Worm (Caenorhabditis elegans) whole organism, midembryonic: ENCODE results near the gene Y43C5A.2.

Experiments used
- T22C8.4 ChIP-seq: fragments of 200-800 bp; sonication (Bioruptor generic); IDR thresholded peaks from 2 replicates; pipeline ENCODE4 v1.3.6; 2022; ENCODE audit warnings: missing genetic modification characterization, missing compliant biosample characterization
- cog-1 ChIP-seq: sonication (generic microtip); optimal IDR thresholded peaks from 2 replicates; lab custom pipeline; 2016; ENCODE audit warnings: missing genetic modification characterization, missing compliant biosample characterization
- flt-1 ChIP-seq: fragments of 200-800 bp; sonication (Bioruptor generic); IDR thresholded peaks from 2 replicates; pipeline ENCODE4 v1.3.6; 2022; ENCODE audit warnings: missing genetic modification characterization, missing compliant biosample characterization
- klf-2 ChIP-seq: fragments of 200-800 bp; sonication (Bioruptor generic); conservative IDR thresholded peaks from 2 replicates; pipeline ENCODE4 v1.3.6; 2022; ENCODE audit warnings: missing genetic modification reagents, missing genetic modification characterization, missing compliant biosample characterization
- med-1 ChIP-seq: sonication (generic microtip); optimal IDR thresholded peaks from 2 replicates; lab custom pipeline; 2017; ENCODE audit warnings: missing genetic modification characterization, mild to moderate bottlenecking, missing compliant biosample characterization, antibody characterized with exemption, missing genetic modification reagents; ENCODE audit not compliant: insufficient read depth
- ref-1 ChIP-seq: fragments of 200-800 bp; sonication (Bioruptor generic); conservative IDR thresholded peaks from 2 replicates; pipeline ENCODE4 v1.3.6; 2022; ENCODE audit warnings: missing genetic modification reagents, missing genetic modification characterization, missing compliant biosample characterization
- tab-1 ChIP-seq: fragments of 200-800 bp; sonication (Bioruptor generic); IDR thresholded peaks from 2 replicates; pipeline ENCODE4 v1.3.6; 2022; ENCODE audit warnings: missing genetic modification characterization, missing compliant biosample characterization
- ztf-23 ChIP-seq: fragments of 200-800 bp; sonication (Bioruptor generic); IDR thresholded peaks from 2 replicates; pipeline ENCODE4 v1.3.6; 2022; ENCODE audit warnings: missing genetic modification reagents, missing genetic modification characterization, missing compliant biosample characterization
- ztf-29 ChIP-seq: fragments of 200-800 bp; sonication (Bioruptor generic); IDR thresholded peaks from 2 replicates; pipeline ENCODE4 v1.3.6; 2022; ENCODE audit warnings: missing genetic modification reagents, missing genetic modification characterization, missing compliant biosample characterization

Gene Y43C5A.2

ce11 chrIV:10310329-10310728, 40.6 kb downstream of the Y43C5A.2 start, which contains the start of gene R09E10.8:
Gene R09E10.8, minus strand, starts transcription at chrIV:10310429.
- TF ChIP-seq T22C8.4 (GFP tag; lab: Robert Waterston, UW) (no peak), med-1 (GFP tag; lab: Kevin White, UChicago) (no peak), flt-1 (GFP tag; lab: Robert Waterston, UW) (no peak), cog-1 (tag; lab: Kevin White, UChicago) (no peak), tab-1 (GFP tag; lab: Robert Waterston, UW) (no peak)

ce11 chrIV:10311115-10311514, 41.4 kb downstream of the Y43C5A.2 start:
- TF ChIP-seq med-1 (GFP tag; lab: Kevin White, UChicago) (no peak), ztf-29 (GFP tag; lab: Robert Waterston, UW) (no peak), cog-1 (tag; lab: Kevin White, UChicago) (no peak), tab-1 (GFP tag; lab: Robert Waterston, UW) (no peak), klf-2 (GFP tag; lab: Robert Waterston, UW) (no peak), ref-1 (GFP tag; lab: Robert Waterston, UW) (no peak), flt-1 (GFP tag; lab: Robert Waterston, UW) (no peak), T22C8.4 (GFP tag; lab: Robert Waterston, UW) (no peak), ztf-23 (no peak)

DNA sequence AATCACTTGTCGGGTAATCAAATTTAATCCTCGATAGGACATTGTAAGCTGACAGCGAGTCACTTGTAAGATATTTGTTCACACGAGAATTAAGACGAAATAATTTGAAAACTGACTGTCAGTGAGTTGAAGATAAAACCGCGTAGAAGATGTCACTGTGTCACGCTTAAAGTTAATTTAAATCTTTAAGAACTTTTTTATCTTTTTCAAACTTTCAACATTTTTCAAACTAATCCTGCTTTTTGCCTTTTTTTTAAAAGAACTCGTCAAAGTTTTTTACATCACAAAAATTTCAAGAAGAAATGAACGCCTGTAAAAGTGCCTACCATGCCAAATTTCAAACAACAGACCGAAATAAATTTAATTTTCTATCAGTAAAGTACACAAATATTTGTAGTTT, 43.9 kb downstream of the Y43C5A.2 start, which contains the start of gene acs-18:
TSS of gene acs-18 (minus strand) at position 101 of the 400 bp plus-strand sequence.
- TF ChIP-seq med-1 (GFP tag; lab: Kevin White, UChicago) (no peak), ref-1 (GFP tag; lab: Robert Waterston, UW) (no peak), cog-1 (tag; lab: Kevin White, UChicago) (no peak), ztf-29 (GFP tag; lab: Robert Waterston, UW) (no peak), flt-1 (GFP tag; lab: Robert Waterston, UW) (no peak), T22C8.4 (GFP tag; lab: Robert Waterston, UW) (no peak), tab-1 (GFP tag; lab: Robert Waterston, UW) (no peak), klf-2 (GFP tag; lab: Robert Waterston, UW) (no peak), ztf-23 (no peak)

ce11 chrIV:10318199-10318598, 48.5 kb downstream of the Y43C5A.2 start, which contains the start of gene R09E10.2:
Gene R09E10.2, minus strand, starts transcription at chrIV:10318299.
- TF ChIP-seq flt-1 (GFP tag; lab: Robert Waterston, UW) = no peak
- no peak for TF ChIP-seq T22C8.4 (GFP tag; lab: Robert Waterston, UW)
- TF ChIP-seq klf-2 (GFP tag; lab: Robert Waterston, UW) = no peak
- no peak for TF ChIP-seq med-1 (GFP tag; lab: Kevin White, UChicago)
- TF ChIP-seq ztf-29 (GFP tag; lab: Robert Waterston, UW) = no peak
- TF ChIP-seq tab-1 (GFP tag; lab: Robert Waterston, UW) = no peak
- TF ChIP-seq ref-1 (GFP tag; lab: Robert Waterston, UW) = no peak
- TF ChIP-seq ztf-23 = no peak
- no peak for TF ChIP-seq cog-1 (tag; lab: Kevin White, UChicago)
